Worm (Caenorhabditis elegans) whole organism, young adult: ENCODE data around the gene cbp-2.

Experiments
- lir-1 ChIP-seq: fragments of 200-800 bp; sonication (Bioruptor generic); conservative IDR thresholded peaks from 2 replicates; pipeline ENCODE4 v1.3.6; 2022; ENCODE audit warnings: missing genetic modification reagents, missing genetic modification characterization, missing compliant biosample characterization
- ztf-3 ChIP-seq: fragments of 200-800 bp; sonication (Bioruptor generic); optimal IDR thresholded peaks from 2 replicates; lab custom pipeline; 2018; ENCODE audit warnings: mild to moderate bottlenecking, missing genetic modification characterization, missing compliant biosample characterization

DNA sequence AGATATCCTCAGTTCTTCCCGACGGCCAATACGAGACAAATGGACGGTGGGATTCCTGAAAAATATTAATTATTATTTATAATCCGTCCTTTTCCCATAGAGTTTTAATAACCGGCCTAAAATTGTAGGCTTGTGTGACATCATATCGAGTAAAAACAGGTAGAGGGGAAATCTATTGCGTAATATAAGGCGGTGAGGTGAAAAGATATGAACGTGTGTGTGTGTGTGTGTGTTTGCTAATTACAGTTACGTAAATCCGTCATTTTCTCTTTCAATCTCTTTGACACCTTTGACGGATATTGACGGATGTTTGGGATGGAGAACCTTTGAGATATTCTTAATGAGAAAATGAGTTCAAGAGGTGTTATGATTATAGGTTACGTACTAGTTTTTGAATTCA lies 42.5 kb downstream of the cbp-2 start:
- TF ChIP-seq ztf-3 (no peak), lir-1 (GFP tag; lab: Robert Waterston, UW) (no peak)
